Fruit fly (Drosophila melanogaster) S2 (cell line): ENCODE results near the gene MTF-1.

Experiments
- CG8478 ChIP-seq: fragments of >200 bp; optimal IDR thresholded peaks from 2 replicates; lab custom pipeline; 2018
- CTCF ChIP-seq, 2 experiments: fragments of >200 bp; optimal IDR thresholded peaks; 2 replicates each; lab custom pipeline; 2018

- TF ChIP-seq CTCF (optimal IDR thresholded peaks at IDR 0.05; lab: Kevin White, UChicago) (no peak), CG8478 (no peak)
These were observed 26.3 kb downstream of the MTF-1 start for dm6 chr3L:9456389-9456788.
